Worm (Caenorhabditis elegans) whole organism, early embryonic: ENCODE results near the gene F35G2.1.

Experiments
- hmbx-1 ChIP-seq: sonication (generic microtip); optimal IDR thresholded peaks from 2 replicates; lab custom pipeline; 2016; ENCODE audit warnings: mild to moderate bottlenecking, missing genetic modification characterization, missing compliant biosample characterization
- hmg-4 ChIP-seq: fragments of 200-800 bp; sonication (Bioruptor generic); optimal IDR thresholded peaks from 2 replicates; lab custom pipeline; 2018; ENCODE audit warnings: mild to moderate bottlenecking, missing genetic modification characterization, missing compliant biosample characterization

DNA sequence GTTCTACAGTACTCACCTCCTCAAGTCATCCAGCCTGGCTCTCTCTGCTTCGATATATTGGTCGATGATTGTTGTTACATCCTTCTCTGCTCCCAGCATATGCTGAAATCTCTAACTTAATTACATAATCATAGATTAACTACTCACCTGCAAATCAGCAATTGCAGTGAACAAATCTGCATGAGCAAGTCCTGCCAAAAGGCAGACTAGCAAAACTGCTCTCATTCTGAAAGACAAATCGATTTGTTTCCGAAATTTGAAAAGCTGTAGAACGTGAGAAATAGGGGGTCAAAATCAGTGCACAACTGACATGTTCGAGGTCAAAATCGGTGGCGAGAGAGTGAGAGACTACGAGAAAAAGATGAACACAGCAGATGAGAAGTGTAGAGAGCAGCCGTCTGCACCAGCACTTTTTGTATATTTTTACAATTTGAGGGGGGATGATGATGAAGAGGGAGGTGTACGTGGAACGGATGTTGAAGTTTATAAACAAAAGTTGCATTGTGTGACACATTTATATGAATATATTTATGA, 12.8 kb downstream of the F35G2.1 start, which contains the start of gene phy-2:
- TF ChIP-seq hmg-4 (GFP tag; lab: Kevin White, UChicago): peak; percentile 0
- no peak for TF ChIP-seq hmbx-1 (tag; lab: Kevin White, UChicago)
